Fruit fly (Drosophila melanogaster) whole organism, embryonic: ENCODE results near the gene Lgr3.
A peak's percentile ranks its signal among the peaks of the same experiment; 100 is the strongest.

Experiments
- B-H1 ChIP-seq: fragments of 200-800 bp; sonication (Bioruptor generic); IDR thresholded peaks from 3 replicates; pipeline ENCODE4 v1.3.6; 2022; ENCODE audit warnings: missing biosample characterization, missing genetic modification characterization
- CG11085 ChIP-seq: fragments of 200-800 bp; sonication (Bioruptor generic); IDR thresholded peaks from 2 replicates; pipeline ENCODE4 v1.3.6; 2022; ENCODE audit warnings: missing biosample characterization, missing genetic modification characterization
- CG12769 ChIP-seq: fragments of 200-800 bp; sonication (Bioruptor generic); optimal IDR thresholded peaks from 2 replicates; lab custom pipeline; 2019; ENCODE audit warnings: missing biosample characterization, mild to moderate bottlenecking, missing genetic modification characterization, moderate library complexity
- CG13123 ChIP-seq: fragments of 200-800 bp; sonication (Bioruptor generic); optimal IDR thresholded peaks from 2 replicates; lab custom pipeline; 2016; ENCODE audit warnings: missing biosample characterization, missing genetic modification characterization
- CG13296 ChIP-seq: fragments of 200-800 bp; sonication (Bioruptor generic); optimal IDR thresholded peaks from 3 replicates; lab custom pipeline; 2018; ENCODE audit warnings: missing biosample characterization, mild to moderate bottlenecking, missing genetic modification characterization
- CG14441 ChIP-seq: fragments of 200-800 bp; sonication (Bioruptor generic); IDR thresholded peaks from 2 replicates; pipeline ENCODE4 v1.3.6; 2022; ENCODE audit warnings: missing biosample characterization, missing genetic modification characterization
- CG1603 ChIP-seq: fragments of 200-800 bp; sonication (Bioruptor generic); optimal IDR thresholded peaks from 2 replicates; lab custom pipeline; 2019; ENCODE audit warnings: missing biosample characterization, mild to moderate bottlenecking, missing genetic modification characterization, moderate library complexity
- CG18764 ChIP-seq: fragments of 200-800 bp; sonication (Bioruptor generic); optimal IDR thresholded peaks from 3 replicates; lab custom pipeline; 2016; ENCODE audit warnings: missing biosample characterization, missing genetic modification characterization
- CG2116 ChIP-seq: fragments of 200-800 bp; sonication (Bioruptor generic); optimal IDR thresholded peaks from 3 replicates; lab custom pipeline; 2018; ENCODE audit warnings: missing biosample characterization, mild to moderate bottlenecking, missing genetic modification characterization
- CG30431 ChIP-seq: fragments of 200-800 bp; sonication (Bioruptor generic); optimal IDR thresholded peaks from 2 replicates; lab custom pipeline; 2017; ENCODE audit warnings: missing biosample characterization, missing genetic modification characterization
- CG4328 ChIP-seq: fragments of 200-800 bp; sonication (Bioruptor generic); optimal IDR thresholded peaks from 3 replicates; lab custom pipeline; 2017; ENCODE audit warnings: missing biosample characterization, missing genetic modification reagents, missing genetic modification characterization
- CG7372 ChIP-seq: fragments of 200-800 bp; sonication (Bioruptor generic); IDR thresholded peaks from 2 replicates; pipeline ENCODE4 v1.3.6; 2022; ENCODE audit warnings: missing biosample characterization, missing genetic modification characterization
- CG7928 ChIP-seq: fragments of 200-800 bp; sonication (Bioruptor generic); optimal IDR thresholded peaks from 2 replicates; lab custom pipeline; 2017; ENCODE audit warnings: missing biosample characterization, mild to moderate bottlenecking, missing genetic modification characterization
- CG8944 ChIP-seq: fragments of 200-800 bp; sonication (Bioruptor generic); optimal IDR thresholded peaks from 3 replicates; lab custom pipeline; 2016; ENCODE audit warnings: missing biosample characterization, missing genetic modification characterization
- CG9215 ChIP-seq: fragments of 200-800 bp; sonication (Bioruptor generic); IDR thresholded peaks from 2 replicates; pipeline ENCODE4 v1.3.6; 2022; ENCODE audit warnings: missing biosample characterization, missing genetic modification characterization
- CkIIα-i1 ChIP-seq: fragments of 200-800 bp; sonication (Bioruptor generic); IDR thresholded peaks from 2 replicates; pipeline ENCODE4 v1.3.6; 2022; ENCODE audit warnings: missing biosample characterization, missing genetic modification characterization
- D19A ChIP-seq: fragments of 200-800 bp; optimal IDR thresholded peaks from 3 replicates; lab custom pipeline; 2019; ENCODE audit warnings: missing biosample characterization, mild to moderate bottlenecking, missing genetic modification characterization, moderate library complexity
- HLH3B ChIP-seq: fragments of 200-800 bp; sonication (Bioruptor generic); IDR thresholded peaks from 2 replicates; pipeline ENCODE4 v1.3.6; 2022; ENCODE audit warnings: missing biosample characterization, missing genetic modification characterization
- Hr3 ChIP-seq: fragments of 200-800 bp; sonication (Bioruptor generic); optimal IDR thresholded peaks from 3 replicates; lab custom pipeline; 2016; ENCODE audit warnings: missing biosample characterization, missing genetic modification characterization
- Lim3 ChIP-seq: fragments of 200-800 bp; sonication (Bioruptor generic); IDR thresholded peaks from 2 replicates; pipeline ENCODE4 v1.3.6; 2022; ENCODE audit warnings: missing biosample characterization, missing genetic modification characterization
- MBD-R2 ChIP-seq: fragments of 200-800 bp; sonication (Bioruptor generic); IDR thresholded peaks from 2 replicates; pipeline ENCODE4 v1.3.6; 2022; ENCODE audit warnings: missing biosample characterization, missing genetic modification characterization
- Mrtf ChIP-seq: fragments of 200-800 bp; sonication (Bioruptor generic); IDR thresholded peaks from 3 replicates; pipeline ENCODE4 v1.3.6; 2022; ENCODE audit warnings: missing biosample characterization, missing genetic modification characterization
- NFAT ChIP-seq: fragments of 200-800 bp; sonication (Bioruptor generic); IDR thresholded peaks from 2 replicates; pipeline ENCODE4 v1.3.6; 2022; ENCODE audit warnings: missing biosample characterization, missing genetic modification characterization
- Nf-YC ChIP-seq: fragments of 200-800 bp; optimal IDR thresholded peaks from 3 replicates; lab custom pipeline; 2019; ENCODE audit warnings: missing biosample characterization, mild to moderate bottlenecking, missing genetic modification characterization, moderate library complexity
- Optix ChIP-seq: fragments of 200-800 bp; sonication (Bioruptor generic); IDR thresholded peaks from 3 replicates; pipeline ENCODE4 v1.3.6; 2022; ENCODE audit warnings: missing biosample characterization, missing genetic modification characterization
- Poxn ChIP-seq: fragments of 200-800 bp; sonication (Bioruptor generic); IDR thresholded peaks from 2 replicates; pipeline ENCODE4 v1.3.6; 2022; ENCODE audit warnings: missing biosample characterization, missing genetic modification characterization
- Rfx ChIP-seq: fragments of 200-800 bp; sonication (Bioruptor generic); IDR thresholded peaks from 2 replicates; pipeline ENCODE4 v1.3.6; 2022; ENCODE audit warnings: missing biosample characterization, missing genetic modification characterization
- Stat92E ChIP-seq, 3 experiments: fragments of >200 bp in 2 of 3; fragments of 200-800 bp in 1 of 3; sonication (Bioruptor generic) in 1 of 3; optimal IDR thresholded peaks; 2 replicates each; lab custom pipeline; 2017 to 2019; ENCODE audit warnings: missing biosample characterization in 3 of 3, missing genetic modification characterization in 3 of 3, mild to moderate bottlenecking in 1 of 3, moderate library complexity in 1 of 3
- Tbp ChIP-seq: fragments of >200 bp; optimal IDR thresholded peaks from 2 replicates; lab custom pipeline; 2018; ENCODE audit warnings: missing biosample characterization, missing genetic modification characterization
- abd-A ChIP-seq: fragments of 200-800 bp; sonication (Bioruptor generic); optimal IDR thresholded peaks from 3 replicates; lab custom pipeline; 2019; ENCODE audit warnings: missing biosample characterization, mild to moderate bottlenecking, missing genetic modification characterization, moderate library complexity
- bowl ChIP-seq: fragments of 200-800 bp; sonication (Bioruptor generic); IDR thresholded peaks from 2 replicates; pipeline ENCODE4 v1.3.6; 2022; ENCODE audit warnings: missing biosample characterization, missing genetic modification characterization
- btn ChIP-seq: fragments of 200-800 bp; sonication (Bioruptor generic); optimal IDR thresholded peaks from 2 replicates; lab custom pipeline; 2016; ENCODE audit warnings: missing biosample characterization, missing genetic modification characterization
- chif ChIP-seq, 2 experiments: fragments of 200-800 bp; sonication (Bioruptor generic); optimal IDR thresholded peaks; 3 replicates each; lab custom pipeline; 2016; ENCODE audit warnings: missing biosample characterization in 2 of 2, missing genetic modification characterization in 2 of 2
- croc ChIP-seq: fragments of 200-800 bp; sonication (Bioruptor generic); conservative IDR thresholded peaks from 3 replicates; pipeline ENCODE4 v1.3.6; 2022; ENCODE audit warnings: missing biosample characterization, missing genetic modification characterization
- disco-r ChIP-seq: fragments of 200-800 bp; sonication (Bioruptor generic); optimal IDR thresholded peaks from 2 replicates; lab custom pipeline; 2016; ENCODE audit warnings: missing biosample characterization, missing genetic modification characterization
- dpn ChIP-seq, 2 experiments: fragments of 200-800 bp; sonication (Bioruptor generic); optimal IDR thresholded peaks; 3 replicates each; lab custom pipeline; 2016; ENCODE audit warnings: missing biosample characterization in 2 of 2, missing genetic modification characterization in 2 of 2
- emc ChIP-seq: fragments of 200-800 bp; sonication (Bioruptor generic); optimal IDR thresholded peaks from 2 replicates; lab custom pipeline; 2016; ENCODE audit warnings: missing biosample characterization, missing genetic modification characterization
- exex ChIP-seq: fragments of 200-800 bp; sonication (Bioruptor generic); optimal IDR thresholded peaks from 4 replicates; lab custom pipeline; 2018; ENCODE audit warnings: missing biosample characterization, mild to moderate bottlenecking, missing genetic modification characterization, moderate library complexity
- gem ChIP-seq: fragments of 200-800 bp; sonication (Bioruptor generic); optimal IDR thresholded peaks from 2 replicates; lab custom pipeline; 2019; ENCODE audit warnings: missing biosample characterization, mild to moderate bottlenecking, missing genetic modification characterization, moderate library complexity
- hbn ChIP-seq: fragments of 200-800 bp; sonication (Bioruptor generic); IDR thresholded peaks from 2 replicates; pipeline ENCODE4 v1.3.6; 2022; ENCODE audit warnings: missing biosample characterization, missing genetic modification characterization; ENCODE audit not compliant: partially characterized antibody
- klu ChIP-seq: fragments of 200-800 bp; sonication (Bioruptor generic); IDR thresholded peaks from 2 replicates; pipeline ENCODE4 v1.3.6; 2022; ENCODE audit warnings: missing biosample characterization, missing genetic modification characterization
- kni ChIP-seq: fragments of 200-800 bp; sonication (Bioruptor generic); optimal IDR thresholded peaks from 3 replicates; lab custom pipeline; 2017; ENCODE audit warnings: mild to moderate bottlenecking, missing biosample characterization, missing genetic modification reagents, missing genetic modification characterization
- mld ChIP-seq: fragments of 200-800 bp; sonication (Bioruptor generic); IDR thresholded peaks from 3 replicates; pipeline ENCODE4 v1.3.6; 2022; ENCODE audit warnings: missing biosample characterization, missing genetic modification characterization; ENCODE audit not compliant: partially characterized antibody
- pnt ChIP-seq: fragments of 200-800 bp; sonication (Bioruptor generic); optimal IDR thresholded peaks from 3 replicates; lab custom pipeline; 2016; ENCODE audit warnings: missing biosample characterization, missing genetic modification characterization
- sd ChIP-seq: fragments of 200-800 bp; sonication (Bioruptor generic); optimal IDR thresholded peaks from 3 replicates; lab custom pipeline; 2018; ENCODE audit warnings: missing biosample characterization, mild to moderate bottlenecking, missing genetic modification characterization, moderate library complexity
- sens-2 ChIP-seq: fragments of 200-800 bp; sonication (Bioruptor generic); IDR thresholded peaks from 2 replicates; pipeline ENCODE4 v1.3.6; 2022; ENCODE audit warnings: missing biosample characterization, missing genetic modification characterization
- tap ChIP-seq: fragments of 200-800 bp; optimal IDR thresholded peaks from 3 replicates; lab custom pipeline; 2019; ENCODE audit warnings: missing biosample characterization, mild to moderate bottlenecking, missing genetic modification characterization, moderate library complexity
- tna ChIP-seq: fragments of 200-800 bp; sonication (Bioruptor generic); IDR thresholded peaks from 2 replicates; pipeline ENCODE4 v1.3.6; 2022; ENCODE audit warnings: missing biosample characterization, missing genetic modification characterization; ENCODE audit not compliant: partially characterized antibody
- trem ChIP-seq: fragments of 200-800 bp; optimal IDR thresholded peaks from 3 replicates; lab custom pipeline; 2019; ENCODE audit warnings: missing biosample characterization, mild to moderate bottlenecking, missing genetic modification characterization, moderate library complexity
- wdn ChIP-seq: fragments of 200-800 bp; sonication (Bioruptor generic); IDR thresholded peaks from 2 replicates; pipeline ENCODE4 v1.3.6; 2022; ENCODE audit warnings: missing biosample characterization, missing genetic modification characterization
- wek ChIP-seq: fragments of 200-800 bp; sonication (Bioruptor generic); optimal IDR thresholded peaks from 3 replicates; lab custom pipeline; 2018; ENCODE audit warnings: missing biosample characterization, mild to moderate bottlenecking, missing genetic modification characterization, moderate library complexity
- z ChIP-seq: fragments of 200-800 bp; sonication (Bioruptor generic); IDR thresholded peaks from 3 replicates; pipeline ENCODE4 v1.3.6; 2022; ENCODE audit warnings: missing biosample characterization, missing genetic modification characterization

Lgr3 gene

DNA sequence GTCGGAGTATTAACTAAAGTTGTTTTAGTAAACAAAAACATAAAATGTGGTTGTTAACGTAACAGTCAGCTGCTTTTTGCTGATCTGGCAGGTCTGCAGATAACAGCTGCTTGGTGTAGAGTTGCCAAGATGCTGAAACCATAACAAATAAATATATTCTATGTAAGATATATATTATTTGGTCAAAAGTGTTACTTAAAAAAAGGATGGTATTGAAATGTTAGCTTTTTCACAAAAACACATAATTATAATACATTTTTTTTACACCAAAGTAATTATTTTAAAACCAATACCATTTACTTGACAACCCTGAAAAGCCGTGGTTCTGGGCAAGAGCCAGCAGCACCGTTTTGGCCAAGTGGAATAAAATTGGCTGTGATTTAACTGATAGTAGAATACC is 14.9 kb downstream of the Lgr3 start, which contains the start of the genes CG4743 and Idh3g:
CG4743 (minus strand) TSS at position 23 of the 400 bp plus-strand sequence.
Idh3g (plus strand) TSS at position 318 of the 400 bp plus-strand sequence.
- peak; percentile 96 for TF ChIP-seq CG4328 (GFP tag; lab: Kevin White, UChicago)
- TF ChIP-seq D19A (tag; lab: Kevin White, UChicago) = peak; percentile 95
- peak; percentile 75 for TF ChIP-seq CG1603
- TF ChIP-seq tap = peak; percentile 97
- TF ChIP-seq chif (GFP tag; optimal IDR thresholded peaks at IDR 0.05; lab: Kevin White, UChicago) = peak; percentile 79 to 85
- peak; percentile 75 for TF ChIP-seq Lim3 (GFP tag; lab: Robert Waterston, UW)
- peak; percentile 89 for TF ChIP-seq klu (GFP tag; lab: Robert Waterston, UW)
- peak; percentile 87 for TF ChIP-seq exex (tag; lab: Kevin White, UChicago)
- TF ChIP-seq Nf-YC (tag; lab: Kevin White, UChicago) = peak; percentile 90
- TF ChIP-seq CG30431 = peak; percentile 93
- TF ChIP-seq Rfx (GFP tag; lab: Robert Waterston, UW) = peak; percentile 95
- peak; percentile 95 for TF ChIP-seq CG13123
- peak; percentile 96 for TF ChIP-seq Hr3 (GFP tag; lab: Kevin White, UChicago)
- peak; percentile 90 for TF ChIP-seq CG7372 (GFP tag; lab: Robert Waterston, UW)
- TF ChIP-seq CG14441 (GFP tag; lab: Robert Waterston, UW) = peak; percentile 93
- TF ChIP-seq CG2116 (GFP tag; lab: Kevin White, UChicago) = peak; percentile 86
- peak; percentile 92 for TF ChIP-seq croc
- peak; percentile 51 for TF ChIP-seq emc (GFP tag; lab: Kevin White, UChicago)
- TF ChIP-seq MBD-R2 (GFP tag; lab: Robert Waterston, UW) = peak; percentile 98
- peak; percentile 90 for TF ChIP-seq Mrtf (GFP tag; lab: Robert Waterston, UW)
- TF ChIP-seq sens-2 = peak; percentile 94
- no peak for TF ChIP-seq mld
- TF ChIP-seq CG8944 (GFP tag; lab: Kevin White, UChicago) = peak; percentile 18
- peak; percentile 97 for TF ChIP-seq CG13296 (GFP tag; lab: Kevin White, UChicago)
- TF ChIP-seq bowl (GFP tag; lab: Robert Waterston, UW) = peak; percentile 91
- peak in 1 of 3 experiments; percentile 92 for TF ChIP-seq Stat92E (GFP tag; optimal IDR thresholded peaks at IDR 0.05; lab: Kevin White, UChicago)
- TF ChIP-seq wdn (GFP tag; lab: Robert Waterston, UW) = peak; percentile 95
- peak; percentile 99 for TF ChIP-seq gem (tag; lab: Kevin White, UChicago)
- TF ChIP-seq hbn (GFP tag; lab: Robert Waterston, UW) = no peak
- TF ChIP-seq CG18764 (GFP tag; lab: Kevin White, UChicago) = peak; percentile 94
- TF ChIP-seq CG11085 (GFP tag; lab: Robert Waterston, UW) = peak; percentile 92
- TF ChIP-seq Optix (GFP tag; lab: Robert Waterston, UW) = peak; percentile 80
- TF ChIP-seq CG12769 (tag; lab: Kevin White, UChicago) = peak; percentile 90
- TF ChIP-seq disco-r (GFP tag; lab: Kevin White, UChicago) = peak; percentile 58
- TF ChIP-seq trem (tag; lab: Kevin White, UChicago) = peak; percentile 97
- TF ChIP-seq CG7928 (GFP tag; lab: Kevin White, UChicago) = peak; percentile 76
- TF ChIP-seq kni = peak; percentile 89
- TF ChIP-seq HLH3B (GFP tag; lab: Robert Waterston, UW) = peak; percentile 97
- TF ChIP-seq abd-A (tag; lab: Kevin White, UChicago) = no peak
- TF ChIP-seq dpn (GFP tag; optimal IDR thresholded peaks at IDR 0.05; lab: Kevin White, UChicago) = peak; percentile 75 to 97
- TF ChIP-seq pnt (GFP tag; lab: Kevin White, UChicago) = peak; percentile 34
- peak; percentile 90 for TF ChIP-seq sd
- no peak for TF ChIP-seq Tbp
- TF ChIP-seq wek = peak; percentile 81
- TF ChIP-seq B-H1 (GFP tag; lab: Robert Waterston, UW) = peak; percentile 93
- peak; percentile 88 for TF ChIP-seq CG9215 (GFP tag; lab: Robert Waterston, UW)
- TF ChIP-seq CkIIα-i1 = no peak
- TF ChIP-seq tna (GFP tag; lab: Robert Waterston, UW) = no peak
- TF ChIP-seq NFAT = peak; percentile 91
- TF ChIP-seq Poxn (GFP tag; lab: Robert Waterston, UW) = peak; percentile 71
- TF ChIP-seq btn (GFP tag; lab: Kevin White, UChicago) = peak; percentile 41
- peak; percentile 67; the same call in 1 of the 3 replicates for TF ChIP-seq z
